Fruit fly (Drosophila melanogaster): ENCODE measurements around the gene osi.

dm6 chr2L:16842505-16842904, 45.3 kb downstream of the osi start:
- no peak for TF ChIP-seq CG7368 (GFP tag; optimal IDR thresholded peaks at IDR 0.05)
- TF ChIP-seq CG11294 (GFP tag; IDR thresholded peaks at IDR 0.05): no peak
- peak; percentile 60 for TF ChIP-seq Sox102F (GFP tag; optimal IDR thresholded peaks at IDR 0.05)
- no peak for TF ChIP-seq salr (GFP tag; optimal IDR thresholded peaks at IDR 0.05)
- TF ChIP-seq CG6808 (GFP tag; optimal IDR thresholded peaks at IDR 0.05): peak; percentile 19
- peak; percentile 44 for TF ChIP-seq acj6 (GFP tag; optimal IDR thresholded peaks at IDR 0.05)
- no peak for TF ChIP-seq CG11762 (GFP tag; optimal IDR thresholded peaks at IDR 0.05; ENCODE audit: insufficient read depth)
- no peak for TF ChIP-seq CG3919 (GFP tag; optimal IDR thresholded peaks at IDR 0.05)
